Worm (Caenorhabditis elegans) whole organism, midembryonic: ENCODE measurements around the gene C04E12.5.

Experiments used
- T22C8.4 ChIP-seq: fragments of 200-800 bp; sonication (Bioruptor generic); IDR thresholded peaks from 2 replicates; pipeline ENCODE4 v1.3.6; 2022; ENCODE audit warnings: missing genetic modification characterization, missing compliant biosample characterization
- cog-1 ChIP-seq: sonication (generic microtip); optimal IDR thresholded peaks from 2 replicates; lab custom pipeline; 2016; ENCODE audit warnings: missing genetic modification characterization, missing compliant biosample characterization
- flt-1 ChIP-seq: fragments of 200-800 bp; sonication (Bioruptor generic); IDR thresholded peaks from 2 replicates; pipeline ENCODE4 v1.3.6; 2022; ENCODE audit warnings: missing genetic modification characterization, missing compliant biosample characterization
- klf-2 ChIP-seq: fragments of 200-800 bp; sonication (Bioruptor generic); conservative IDR thresholded peaks from 2 replicates; pipeline ENCODE4 v1.3.6; 2022; ENCODE audit warnings: missing genetic modification reagents, missing genetic modification characterization, missing compliant biosample characterization
- med-1 ChIP-seq: sonication (generic microtip); optimal IDR thresholded peaks from 2 replicates; lab custom pipeline; 2017; ENCODE audit warnings: missing genetic modification characterization, mild to moderate bottlenecking, missing compliant biosample characterization, antibody characterized with exemption, missing genetic modification reagents; ENCODE audit not compliant: insufficient read depth
- ref-1 ChIP-seq: fragments of 200-800 bp; sonication (Bioruptor generic); conservative IDR thresholded peaks from 2 replicates; pipeline ENCODE4 v1.3.6; 2022; ENCODE audit warnings: missing genetic modification reagents, missing genetic modification characterization, missing compliant biosample characterization
- tab-1 ChIP-seq: fragments of 200-800 bp; sonication (Bioruptor generic); IDR thresholded peaks from 2 replicates; pipeline ENCODE4 v1.3.6; 2022; ENCODE audit warnings: missing genetic modification characterization, missing compliant biosample characterization
- ztf-23 ChIP-seq: fragments of 200-800 bp; sonication (Bioruptor generic); IDR thresholded peaks from 2 replicates; pipeline ENCODE4 v1.3.6; 2022; ENCODE audit warnings: missing genetic modification reagents, missing genetic modification characterization, missing compliant biosample characterization
- ztf-29 ChIP-seq: fragments of 200-800 bp; sonication (Bioruptor generic); IDR thresholded peaks from 2 replicates; pipeline ENCODE4 v1.3.6; 2022; ENCODE audit warnings: missing genetic modification reagents, missing genetic modification characterization, missing compliant biosample characterization

Gene C04E12.5

ce11 chrV:3358267-3358666 is at the start of gene C04E12.5:
C04E12.5 (plus strand) TSS chrV:3358567.
- TF ChIP-seq ztf-29 (GFP tag; lab: Robert Waterston, UW): no peak
- no peak for TF ChIP-seq med-1
- TF ChIP-seq T22C8.4 (GFP tag; lab: Robert Waterston, UW): no peak
- no peak for TF ChIP-seq ref-1
- TF ChIP-seq klf-2 (GFP tag; lab: Robert Waterston, UW): no peak
- TF ChIP-seq tab-1: no peak
- no peak for TF ChIP-seq flt-1 (GFP tag; lab: Robert Waterston, UW)
- TF ChIP-seq ztf-23 (GFP tag; lab: Robert Waterston, UW): no peak
- TF ChIP-seq cog-1 (tag; lab: Kevin White, UChicago): no peak

ce11 chrV:3312067-3312666 is 46.2 kb upstream of the C04E12.5 start, which contains the start of gene arrd-18:
arrd-18 (minus strand) TSS chrV:3312117.
- TF ChIP-seq cog-1 (tag; lab: Kevin White, UChicago) (no peak), T22C8.4 (GFP tag; lab: Robert Waterston, UW) (no peak), ztf-23 (GFP tag; lab: Robert Waterston, UW) (no peak), tab-1 (no peak), ref-1 (no peak), ztf-29 (GFP tag; lab: Robert Waterston, UW) (no peak), med-1 (no peak), klf-2 (GFP tag; lab: Robert Waterston, UW) (no peak), flt-1 (GFP tag; lab: Robert Waterston, UW) (no peak)

- TF ChIP-seq cog-1 (tag; lab: Kevin White, UChicago) (no peak), T22C8.4 (GFP tag; lab: Robert Waterston, UW) (no peak), klf-2 (GFP tag; lab: Robert Waterston, UW) (no peak), tab-1 (no peak)
Observed at ce11 chrV:3315308-3315707, 43.1 kb upstream of the C04E12.5 start, which contains the start of gene arrd-19. arrd-19 (minus strand) TSS chrV:3315516.

ce11 chrV:3316108-3316507 is 42.3 kb upstream of the C04E12.5 start, which contains the start of gene F35F10.1:
F35F10.1 (plus strand) TSS chrV:3316307.
- no peak for TF ChIP-seq ref-1
- no peak for TF ChIP-seq ztf-29 (GFP tag; lab: Robert Waterston, UW)
- no peak for TF ChIP-seq ztf-23 (GFP tag; lab: Robert Waterston, UW)
- no peak for TF ChIP-seq flt-1 (GFP tag; lab: Robert Waterston, UW)
- TF ChIP-seq cog-1 (tag; lab: Kevin White, UChicago): no peak
- no peak for TF ChIP-seq tab-1
- TF ChIP-seq T22C8.4 (GFP tag; lab: Robert Waterston, UW): no peak
- TF ChIP-seq med-1: no peak
- TF ChIP-seq klf-2 (GFP tag; lab: Robert Waterston, UW): no peak

- no peak for TF ChIP-seq ref-1
- no peak for TF ChIP-seq T22C8.4 (GFP tag; lab: Robert Waterston, UW)
- no peak for TF ChIP-seq cog-1 (tag; lab: Kevin White, UChicago)
Observed at ce11 chrV:3318975-3319374, 39.4 kb upstream of the C04E12.5 start, which contains the start of gene F35F10.13. F35F10.13 (minus strand) TSS chrV:3319075.

ce11 chrV:3320005-3320404 is 38.4 kb upstream of the C04E12.5 start, which contains the start of gene F35F10.14:
F35F10.14 (minus strand) TSS chrV:3320105.
- TF ChIP-seq klf-2 (GFP tag; lab: Robert Waterston, UW) (no peak), cog-1 (tag; lab: Kevin White, UChicago) (no peak), ztf-23 (GFP tag; lab: Robert Waterston, UW) (no peak), ref-1 (no peak), med-1 (no peak), tab-1 (no peak), ztf-29 (GFP tag; lab: Robert Waterston, UW) (no peak), T22C8.4 (GFP tag; lab: Robert Waterston, UW) (no peak), flt-1 (GFP tag; lab: Robert Waterston, UW) (no peak)

- TF ChIP-seq T22C8.4 (GFP tag; lab: Robert Waterston, UW) (no peak), ref-1 (no peak), med-1 (no peak), ztf-23 (GFP tag; lab: Robert Waterston, UW) (no peak), klf-2 (GFP tag; lab: Robert Waterston, UW) (no peak), cog-1 (tag; lab: Kevin White, UChicago) (no peak), tab-1 (no peak), flt-1 (GFP tag; lab: Robert Waterston, UW) (no peak), ztf-29 (GFP tag; lab: Robert Waterston, UW) (no peak)
Observed at ce11 chrV:3320432-3320831, 37.9 kb upstream of the C04E12.5 start, which contains the start of gene C17B7.14. C17B7.14 (minus strand) TSS chrV:3320532.

- TF ChIP-seq klf-2 (GFP tag; lab: Robert Waterston, UW) (no peak), ref-1 (no peak), tab-1 (no peak), flt-1 (GFP tag; lab: Robert Waterston, UW) (no peak), med-1 (no peak), ztf-23 (GFP tag; lab: Robert Waterston, UW) (no peak), T22C8.4 (GFP tag; lab: Robert Waterston, UW) (no peak), ztf-29 (GFP tag; lab: Robert Waterston, UW) (no peak)
Observed at ce11 chrV:3324178-3324577, 34.2 kb upstream of the C04E12.5 start, which contains the start of gene C17B7.8. C17B7.8 (minus strand) TSS chrV:3324278.

ce11 chrV:3332023-3332422 is 26.3 kb upstream of the C04E12.5 start, which contains the start of gene C17B7.9:
C17B7.9 (minus strand) TSS chrV:3332123.
- no peak for TF ChIP-seq flt-1 (GFP tag; lab: Robert Waterston, UW)
- no peak for TF ChIP-seq cog-1 (tag; lab: Kevin White, UChicago)
- no peak for TF ChIP-seq tab-1
- TF ChIP-seq med-1: no peak
- no peak for TF ChIP-seq T22C8.4 (GFP tag; lab: Robert Waterston, UW)

ce11 chrV:3333334-3333733 is 25.0 kb upstream of the C04E12.5 start, which contains the start of gene C17B7.5:
C17B7.5 (plus strand) TSS chrV:3333634.
- TF ChIP-seq tab-1: no peak
- TF ChIP-seq cog-1 (tag; lab: Kevin White, UChicago): no peak
- TF ChIP-seq ref-1: no peak
- TF ChIP-seq klf-2 (GFP tag; lab: Robert Waterston, UW): no peak
- no peak for TF ChIP-seq med-1
- TF ChIP-seq ztf-23 (GFP tag; lab: Robert Waterston, UW): no peak
- no peak for TF ChIP-seq ztf-29 (GFP tag; lab: Robert Waterston, UW)
- no peak for TF ChIP-seq flt-1 (GFP tag; lab: Robert Waterston, UW)
- TF ChIP-seq T22C8.4 (GFP tag; lab: Robert Waterston, UW): no peak
